Worm (Caenorhabditis elegans): ENCODE measurements around the gene micu-1.

micu-1 gene

DNA sequence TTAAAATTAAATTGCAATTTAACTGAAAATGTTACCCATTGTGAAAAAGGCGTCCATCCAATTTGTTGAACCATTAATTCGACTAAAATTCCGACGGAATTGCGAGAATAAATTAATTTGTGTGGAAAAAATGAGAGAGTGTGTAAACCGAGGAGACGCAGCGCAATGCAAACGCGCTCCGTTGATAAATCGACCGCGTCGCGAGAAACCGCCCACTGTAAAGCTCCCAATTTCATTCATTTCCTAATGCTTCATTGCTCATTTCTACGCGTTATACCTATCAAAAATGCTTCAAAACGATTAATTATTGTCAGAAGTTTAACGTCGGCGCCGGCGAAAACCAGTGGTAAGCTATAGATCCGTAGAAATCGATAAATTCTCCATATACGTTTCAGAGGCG, at the start of gene micu-1, which contains the start of gene Y67H2A.2:
Gene micu-1, plus strand, starts transcription at position 181 of the 400 bp plus-strand sequence.
Gene Y67H2A.2, minus strand, starts transcription at position 74 of the 400 bp plus-strand sequence.
- TF ChIP-seq unc-86 (tag; optimal IDR thresholded peaks at IDR 0.05): peak; percentile 39
- peak; percentile 6 for TF ChIP-seq ref-2 (tag; optimal IDR thresholded peaks at IDR 0.05)
- no peak for TF ChIP-seq ceh-30 (tag; optimal IDR thresholded peaks at IDR 0.05)
- TF ChIP-seq elt-2 (tag; optimal IDR thresholded peaks at IDR 0.05): peak; percentile 59
- TF ChIP-seq ceh-14 (tag; optimal IDR thresholded peaks at IDR 0.05): peak; percentile 78
- TF ChIP-seq ceh-31 (tag; optimal IDR thresholded peaks at IDR 0.05): peak; percentile 51
- TF ChIP-seq mec-3 (tag; optimal IDR thresholded peaks at IDR 0.05; ENCODE audit: borderline replicate concordance): no peak
- TF ChIP-seq pqm-1 (tag; optimal IDR thresholded peaks at IDR 0.05): no peak
- TF ChIP-seq npax-4 (tag; optimal IDR thresholded peaks at IDR 0.05): no peak
- TF ChIP-seq nfya-1 (tag; optimal IDR thresholded peaks at IDR 0.05): peak; percentile 69
- no peak for TF ChIP-seq C08G9.2 (tag; optimal IDR thresholded peaks at IDR 0.05)
- peak; percentile 33 for TF ChIP-seq ceh-48 (tag; optimal IDR thresholded peaks at IDR 0.05)
- peak; percentile 7 for TF ChIP-seq K09A11.1 (tag; optimal IDR thresholded peaks at IDR 0.05; ENCODE audit: insufficient read depth)
- peak; percentile 28 for TF ChIP-seq ceh-34 (tag; optimal IDR thresholded peaks at IDR 0.05)
- no peak for TF ChIP-seq sox-2 (GFP tag; IDR thresholded peaks at IDR 0.05)
- peak; percentile 15 for TF ChIP-seq ztf-16 (tag; optimal IDR thresholded peaks at IDR 0.05)
- TF ChIP-seq ceh-19 (GFP tag; optimal IDR thresholded peaks at IDR 0.05): no peak
- TF ChIP-seq unc-55 (GFP tag; optimal IDR thresholded peaks at IDR 0.05): peak; percentile 63
- TF ChIP-seq rnt-1 (tag; optimal IDR thresholded peaks at IDR 0.05): peak; percentile 15
- no peak for TF ChIP-seq eyg-1 (tag; optimal IDR thresholded peaks at IDR 0.05)
- TF ChIP-seq ceh-18 (tag; optimal IDR thresholded peaks at IDR 0.05): peak; percentile 60
- peak; percentile 100 for TF ChIP-seq unc-42 (tag; optimal IDR thresholded peaks at IDR 0.05)

ce11 chrIV:13250243-13250642, 47.5 kb upstream of the micu-1 start:
- TF ChIP-seq ceh-18 (tag; optimal IDR thresholded peaks at IDR 0.05) (no peak), pat-9 (tag; optimal IDR thresholded peaks at IDR 0.05) (no peak), T23F11.4 (GFP tag; optimal IDR thresholded peaks at IDR 0.05) (no peak), nhr-232 (tag; optimal IDR thresholded peaks at IDR 0.05) (no peak)

DNA sequence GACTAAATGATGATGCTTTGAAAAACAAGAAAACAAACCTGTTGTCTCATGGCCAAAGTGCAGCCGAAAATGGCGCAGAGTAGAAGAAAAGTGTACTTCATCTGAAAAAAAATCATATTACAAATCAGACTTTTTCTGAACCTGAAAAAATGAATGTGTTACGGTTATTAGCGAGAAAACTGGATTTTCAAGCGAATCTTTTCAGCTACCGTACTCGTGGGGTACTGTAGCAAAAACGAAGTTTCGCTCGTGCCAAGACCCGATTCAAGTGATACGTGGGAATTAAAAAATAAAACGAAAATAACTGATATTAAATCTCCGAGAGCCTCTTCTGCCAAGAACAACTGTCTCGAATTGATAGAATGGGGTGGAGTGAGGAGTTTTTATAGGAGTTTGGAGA, 45.5 kb upstream of the micu-1 start, which contains the start of gene ttr-51:
Gene ttr-51, minus strand, starts transcription at position 101 of the 400 bp plus-strand sequence.
- TF ChIP-seq zip-5 (tag; optimal IDR thresholded peaks at IDR 0.05): no peak

ce11 chrIV:13253841-13254240, 43.9 kb upstream of the micu-1 start, which contains the start of gene ttr-45:
Gene ttr-45 (plus strand): TSS chrIV:13254225.
- TF ChIP-seq Y22D7AL.16 (tag; optimal IDR thresholded peaks at IDR 0.05): no peak
- no peak for TF ChIP-seq lim-6 (tag; optimal IDR thresholded peaks at IDR 0.05)
- TF ChIP-seq elt-2 (tag; optimal IDR thresholded peaks at IDR 0.05): peak; percentile 61
- no peak for TF ChIP-seq unc-55 (GFP tag; optimal IDR thresholded peaks at IDR 0.05)

DNA sequence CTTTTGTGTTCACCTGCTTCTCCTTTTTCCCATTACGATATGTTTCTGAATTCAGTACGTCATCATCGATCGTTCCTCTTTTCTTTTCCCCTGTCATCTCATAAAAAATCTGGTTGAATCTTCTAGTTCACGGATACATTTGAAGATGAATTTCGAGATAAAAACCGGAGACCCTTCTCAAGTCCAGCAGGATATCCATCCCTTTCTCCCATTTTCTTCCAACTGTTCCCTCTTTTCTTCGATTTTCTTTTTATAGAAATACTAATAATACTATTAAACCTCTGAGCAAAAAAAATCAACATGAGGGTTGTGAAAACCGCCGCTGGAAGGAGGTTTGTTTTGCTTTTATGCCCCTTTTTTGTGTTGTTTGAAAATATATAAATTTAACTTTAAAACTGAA, 41.8 kb upstream of the micu-1 start, which contains the start of gene bus-12:
Gene bus-12, plus strand, starts transcription at position 301 of the 400 bp plus-strand sequence.
- TF ChIP-seq pha-2 (tag; optimal IDR thresholded peaks at IDR 0.05): no peak
- TF ChIP-seq hlh-15 (tag; optimal IDR thresholded peaks at IDR 0.05): no peak
- TF ChIP-seq unc-55 (GFP tag; optimal IDR thresholded peaks at IDR 0.05): no peak
- no peak for TF ChIP-seq unc-86 (tag; optimal IDR thresholded peaks at IDR 0.05)
- TF ChIP-seq hlh-8 (tag; optimal IDR thresholded peaks at IDR 0.05): no peak
- TF ChIP-seq C08G9.2 (tag; optimal IDR thresholded peaks at IDR 0.05): no peak
- no peak for TF ChIP-seq fkh-6 (tag; optimal IDR thresholded peaks at IDR 0.05)
- TF ChIP-seq syd-9 (tag; optimal IDR thresholded peaks at IDR 0.05): no peak
- no peak for TF ChIP-seq pros-1 (tag; optimal IDR thresholded peaks at IDR 0.05)
- no peak for TF ChIP-seq ceh-9 (tag; optimal IDR thresholded peaks at IDR 0.05)
- no peak for TF ChIP-seq madf-2 (tag; optimal IDR thresholded peaks at IDR 0.05)
- TF ChIP-seq ceh-6 (GFP tag; optimal IDR thresholded peaks at IDR 0.05): no peak
- no peak for TF ChIP-seq tbx-7 (tag; optimal IDR thresholded peaks at IDR 0.05)
- no peak for TF ChIP-seq Y22D7AL.16 (tag; optimal IDR thresholded peaks at IDR 0.05)
- TF ChIP-seq K09A11.1 (tag; optimal IDR thresholded peaks at IDR 0.05; ENCODE audit: insufficient read depth): no peak

Measured in whole organism, late embryonic.